Worm (Caenorhabditis elegans) whole organism, late embryonic: Measurements from ENCODE around the gene C45G9.12.

ENCODE experiments used
- C08G9.2 ChIP-seq: sonication (generic microtip); optimal IDR thresholded peaks from 2 replicates; lab custom pipeline; 2016; ENCODE audit warnings: mild to moderate bottlenecking, missing genetic modification characterization, moderate library complexity, missing compliant biosample characterization
- K02D7.2 ChIP-seq: sonication (generic microtip); optimal IDR thresholded peaks from 2 replicates; lab custom pipeline; 2017; ENCODE audit warnings: mild to moderate bottlenecking, missing genetic modification characterization, missing compliant biosample characterization
- T23F11.4 ChIP-seq: fragments of 200-800 bp; sonication (Bioruptor generic); optimal IDR thresholded peaks from 2 replicates; lab custom pipeline; 2018; ENCODE audit warnings: mild to moderate bottlenecking, missing genetic modification characterization, missing compliant biosample characterization
- ama-1 ChIP-seq: fragments of 150-350 bp; optimal IDR thresholded peaks from 2 replicates; lab custom pipeline; 2014
- ceh-18 ChIP-seq: sonication (generic microtip); optimal IDR thresholded peaks from 2 replicates; lab custom pipeline; 2016; ENCODE audit warnings: missing genetic modification characterization, missing compliant biosample characterization
- ceh-19 ChIP-seq: fragments of 200-800 bp; sonication (Bioruptor generic); optimal IDR thresholded peaks from 2 replicates; lab custom pipeline; 2018; ENCODE audit warnings: mild to moderate bottlenecking, missing genetic modification characterization, missing compliant biosample characterization
- ceh-22 ChIP-seq: sonication (generic microtip); optimal IDR thresholded peaks from 2 replicates; lab custom pipeline; 2017; ENCODE audit warnings: missing biosample characterization, missing genetic modification characterization
- ceh-24 ChIP-seq: sonication (generic microtip); optimal IDR thresholded peaks from 2 replicates; lab custom pipeline; 2016; ENCODE audit warnings: mild to moderate bottlenecking, missing genetic modification characterization, missing compliant biosample characterization
- ceh-30 ChIP-seq: fragments of 150-350 bp; optimal IDR thresholded peaks from 2 replicates; lab custom pipeline; 2014; ENCODE audit warnings: missing biosample characterization, missing genetic modification characterization
- ceh-31 ChIP-seq: sonication (generic microtip); optimal IDR thresholded peaks from 2 replicates; lab custom pipeline; 2016; ENCODE audit warnings: missing genetic modification characterization, missing compliant biosample characterization
- ceh-34 ChIP-seq: sonication (generic microtip); optimal IDR thresholded peaks from 2 replicates; lab custom pipeline; 2016; ENCODE audit warnings: mild to moderate bottlenecking, missing genetic modification characterization, missing compliant biosample characterization
- ceh-45 ChIP-seq: fragments of 200-800 bp; sonication (Bioruptor generic); IDR thresholded peaks from 2 replicates; pipeline ENCODE4 v1.3.6; 2022; ENCODE audit warnings: missing genetic modification reagents, missing genetic modification characterization, missing compliant biosample characterization
- ceh-48 ChIP-seq: sonication (generic microtip); optimal IDR thresholded peaks from 2 replicates; lab custom pipeline; 2016; ENCODE audit warnings: missing genetic modification characterization, inconsistent platforms, missing compliant biosample characterization
- ceh-6 ChIP-seq: fragments of 200-800 bp; sonication (Bioruptor generic); optimal IDR thresholded peaks from 2 replicates; lab custom pipeline; 2018; ENCODE audit warnings: mild to moderate bottlenecking, missing genetic modification characterization, missing compliant biosample characterization
- ceh-9 ChIP-seq: sonication (generic microtip); optimal IDR thresholded peaks from 2 replicates; lab custom pipeline; 2016; ENCODE audit warnings: mild to moderate bottlenecking, missing genetic modification characterization, inconsistent platforms, missing compliant biosample characterization
- dve-1 ChIP-seq: sonication (generic microtip); optimal IDR thresholded peaks from 2 replicates; lab custom pipeline; 2017; ENCODE audit warnings: antibody characterized with exemption, mild to moderate bottlenecking, missing genetic modification characterization, missing compliant biosample characterization
- eyg-1 ChIP-seq: sonication (generic microtip); optimal IDR thresholded peaks from 2 replicates; lab custom pipeline; 2016; ENCODE audit warnings: missing genotype, missing genetic modification characterization, missing compliant biosample characterization
- fax-1 ChIP-seq: sonication (generic microtip); optimal IDR thresholded peaks from 2 replicates; lab custom pipeline; 2016; ENCODE audit warnings: missing genotype, missing genetic modification characterization, missing compliant biosample characterization
- hlh-13 ChIP-seq: fragments of 200-800 bp; sonication (Bioruptor generic); optimal IDR thresholded peaks from 2 replicates; lab custom pipeline; 2018; ENCODE audit warnings: mild to moderate bottlenecking, missing genetic modification characterization, missing compliant biosample characterization
- hlh-8 ChIP-seq: sonication (generic microtip); optimal IDR thresholded peaks from 2 replicates; lab custom pipeline; 2016; ENCODE audit warnings: missing genotype, missing genetic modification characterization, missing compliant biosample characterization
- lim-6 ChIP-seq: sonication (generic microtip); optimal IDR thresholded peaks from 2 replicates; lab custom pipeline; 2016; ENCODE audit warnings: missing genetic modification characterization, missing compliant biosample characterization
- nfya-1 ChIP-seq: sonication (generic microtip); optimal IDR thresholded peaks from 2 replicates; lab custom pipeline; 2017; ENCODE audit warnings: missing genetic modification characterization, mild to moderate bottlenecking, missing compliant biosample characterization, antibody characterized with exemption, moderate library complexity
- npax-4 ChIP-seq: sonication (generic microtip); optimal IDR thresholded peaks from 2 replicates; lab custom pipeline; 2016; ENCODE audit warnings: missing genetic modification characterization, missing compliant biosample characterization
- pag-3 ChIP-seq: sonication (generic microtip); optimal IDR thresholded peaks from 2 replicates; lab custom pipeline; 2016; ENCODE audit warnings: missing compliant biosample characterization, missing genetic modification characterization, borderline replicate concordance
- pat-9 ChIP-seq: fragments of 200-800 bp; sonication (Bioruptor generic); optimal IDR thresholded peaks from 2 replicates; lab custom pipeline; 2018; ENCODE audit warnings: mild to moderate bottlenecking, missing genetic modification characterization, moderate library complexity, missing compliant biosample characterization
- pha-4 ChIP-seq: fragments of 150-350 bp; optimal IDR thresholded peaks from 2 replicates; lab custom pipeline; 2018; ENCODE audit warnings: missing biosample characterization, missing genetic modification reagents, missing genetic modification characterization
- pros-1 ChIP-seq: fragments of 150-350 bp; optimal IDR thresholded peaks from 2 replicates; lab custom pipeline; 2014; ENCODE audit warnings: missing biosample characterization, missing genetic modification reagents, missing genetic modification characterization
- sdc-2 ChIP-seq: sonication (generic microtip); optimal IDR thresholded peaks from 2 replicates; lab custom pipeline; 2016; ENCODE audit warnings: missing genotype, missing genetic modification characterization, missing compliant biosample characterization
- sox-4 ChIP-seq: sonication (generic microtip); optimal IDR thresholded peaks from 2 replicates; lab custom pipeline; 2017; ENCODE audit warnings: mild to moderate bottlenecking, missing genetic modification characterization, inconsistent platforms, missing compliant biosample characterization
- syd-9 ChIP-seq: sonication (generic microtip); optimal IDR thresholded peaks from 2 replicates; lab custom pipeline; 2016; ENCODE audit warnings: mild to moderate bottlenecking, missing genetic modification characterization, moderate library complexity, missing compliant biosample characterization
- tbx-2 ChIP-seq: sonication (generic microtip); optimal IDR thresholded peaks from 2 replicates; lab custom pipeline; 2016; ENCODE audit warnings: missing genetic modification characterization, missing compliant biosample characterization
- ttx-3 ChIP-seq: sonication (generic microtip); optimal IDR thresholded peaks from 2 replicates; lab custom pipeline; 2016; ENCODE audit warnings: missing genetic modification reagents, missing genetic modification characterization, missing compliant biosample characterization
- unc-3 ChIP-seq, 2 experiments: fragments of 200-800 bp in 1 of 2; sonication (Bioruptor generic) in 1 of 2; sonication (generic microtip) in 1 of 2; conservative IDR thresholded peaks in 1 of 2; optimal IDR thresholded peaks in 1 of 2; 2 replicates each; pipeline versions ENCODE4 v1.3.6 to Lab custom; 2016 to 2022; ENCODE audit warnings: missing compliant biosample characterization in 2 of 2, missing genetic modification characterization in 2 of 2, missing genetic modification reagents in 1 of 2
- unc-42 ChIP-seq: sonication (generic microtip); optimal IDR thresholded peaks from 2 replicates; lab custom pipeline; 2016; ENCODE audit warnings: missing genotype, missing genetic modification characterization, missing compliant biosample characterization
- unc-86 ChIP-seq: sonication (generic microtip); optimal IDR thresholded peaks from 2 replicates; lab custom pipeline; 2016; ENCODE audit warnings: missing genetic modification characterization, missing compliant biosample characterization
- zip-5 ChIP-seq: sonication (generic microtip); optimal IDR thresholded peaks from 2 replicates; lab custom pipeline; 2016; ENCODE audit warnings: missing genetic modification characterization, missing compliant biosample characterization

Gene C45G9.12

DNA sequence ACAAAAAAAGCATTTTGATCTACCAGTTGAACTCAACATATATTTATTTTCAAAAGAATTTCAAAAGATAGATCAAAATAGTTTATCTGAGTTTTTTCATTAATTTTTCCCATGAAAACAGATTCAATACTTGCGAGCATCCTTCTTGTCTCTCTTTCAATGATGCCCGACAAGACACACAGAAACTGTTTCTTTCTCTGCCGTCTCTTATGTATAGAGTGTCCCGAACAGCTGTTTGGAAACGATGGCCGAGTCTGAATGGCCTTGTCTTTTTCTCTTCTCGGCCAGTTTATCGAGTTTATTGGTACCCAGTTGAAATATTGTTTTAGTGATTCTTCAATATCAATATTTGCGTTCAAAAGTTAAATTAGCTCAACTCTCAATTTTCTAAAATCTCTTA is 37.3 kb upstream of the C45G9.12 start (continued):
- TF ChIP-seq pros-1 (tag; lab: Kevin White, UChicago) (no peak), ceh-24 (tag; lab: Kevin White, UChicago) (no peak), ceh-30 (tag; lab: Kevin White, UChicago) (no peak), unc-86 (tag; lab: Kevin White, UChicago) (no peak), zip-5 (tag; lab: Kevin White, UChicago) (peak; percentile 27), ceh-9 (tag; lab: Kevin White, UChicago) (no peak), ceh-19 (GFP tag; lab: Kevin White, UChicago) (no peak), npax-4 (tag; lab: Kevin White, UChicago) (no peak), ceh-6 (no peak), pag-3 (no peak), tbx-2 (tag; lab: Kevin White, UChicago) (peak; percentile 63), ceh-18 (tag; lab: Kevin White, UChicago) (peak; percentile 26), pat-9 (tag; lab: Kevin White, UChicago) (no peak), K02D7.2 (tag; lab: Kevin White, UChicago) (no peak), syd-9 (no peak), hlh-13 (GFP tag; lab: Kevin White, UChicago) (no peak), ceh-34 (tag; lab: Kevin White, UChicago) (peak; percentile 5), ttx-3 (tag; lab: Kevin White, UChicago) (no peak), ceh-22 (tag; lab: Kevin White, UChicago) (no peak), sdc-2 (tag; lab: Kevin White, UChicago) (no peak)

ce11 chrIII:5107959-5108358 is 36.5 kb upstream of the C45G9.12 start:
- no peak for TF ChIP-seq tbx-2 (tag; lab: Kevin White, UChicago)
- TF ChIP-seq npax-4 (tag; lab: Kevin White, UChicago) = no peak
- TF ChIP-seq hlh-8 (tag; lab: Kevin White, UChicago) = no peak
- TF ChIP-seq ceh-45 (GFP tag; lab: Robert Waterston, UW) = no peak
- no peak for TF ChIP-seq ceh-31 (tag; lab: Kevin White, UChicago)
- peak; percentile 4 for TF ChIP-seq ceh-34 (tag; lab: Kevin White, UChicago)
- TF ChIP-seq unc-86 (tag; lab: Kevin White, UChicago) = no peak
- TF ChIP-seq eyg-1 = no peak
- TF ChIP-seq ttx-3 (tag; lab: Kevin White, UChicago) = no peak
- peak; percentile 63 for TF ChIP-seq T23F11.4
- TF ChIP-seq unc-3 (GFP tag; conservative IDR thresholded peaks at IDR 0.05; lab: Robert Waterston, UW) = no peak
- TF ChIP-seq unc-3 (tag; optimal IDR thresholded peaks at IDR 0.05; lab: Kevin White, UChicago) = no peak
- no peak for TF ChIP-seq fax-1 (tag; lab: Kevin White, UChicago)
- TF ChIP-seq C08G9.2 (tag; lab: Kevin White, UChicago) = peak; percentile 14
- no peak for TF ChIP-seq ceh-19 (GFP tag; lab: Kevin White, UChicago)
- TF ChIP-seq hlh-13 (GFP tag; lab: Kevin White, UChicago) = no peak
- TF ChIP-seq pha-4 = no peak
- no peak for TF ChIP-seq dve-1 (tag; lab: Kevin White, UChicago)
- no peak for TF ChIP-seq sox-4 (tag; lab: Kevin White, UChicago)
- TF ChIP-seq ceh-48 (tag; lab: Kevin White, UChicago) = no peak
- TF ChIP-seq unc-42 (tag; lab: Kevin White, UChicago) = no peak
- no peak for TF ChIP-seq lim-6 (tag; lab: Kevin White, UChicago)
- TF ChIP-seq nfya-1 (tag; lab: Kevin White, UChicago) = no peak

ce11 chrIII:5106893-5107471 is 35.6 kb upstream of the C45G9.12 start, which contains the start of gene dpy-17:
dpy-17 (plus strand) TSS chrIII:5107330.
- TF ChIP-seq ama-1 (lab: Kevin White, UChicago) (peak; percentile 82), nfya-1 (tag; lab: Kevin White, UChicago) (peak; percentile 1), sox-4 (tag; lab: Kevin White, UChicago) (no peak)
